Worm (Caenorhabditis elegans) whole organism, young adult: ENCODE measurements around the gene syg-1.

Experiments
- B0035.1 ChIP-seq: sonication (generic microtip); optimal IDR thresholded peaks from 2 replicates; lab custom pipeline; 2016; ENCODE audit warnings: missing genetic modification characterization, mild to moderate bottlenecking, missing compliant biosample characterization, missing genotype, missing genetic modification reagents
- B0261.1 ChIP-seq: sonication (generic microtip); optimal IDR thresholded peaks from 2 replicates; lab custom pipeline; 2016; ENCODE audit warnings: mild to moderate bottlenecking, missing genetic modification characterization, moderate library complexity, missing compliant biosample characterization
- B0336.3 ChIP-seq: fragments of 200-800 bp; sonication (Bioruptor generic); IDR thresholded peaks from 2 replicates; pipeline ENCODE4 v1.3.6; 2022; ENCODE audit warnings: missing genetic modification characterization, missing compliant biosample characterization
- F10E7.11 ChIP-seq: sonication (generic microtip); optimal IDR thresholded peaks from 2 replicates; lab custom pipeline; 2017; ENCODE audit warnings: mild to moderate bottlenecking, missing genetic modification characterization, moderate library complexity, missing compliant biosample characterization
- F23B12.7 ChIP-seq: sonication (generic microtip); optimal IDR thresholded peaks from 2 replicates; lab custom pipeline; 2017; ENCODE audit warnings: missing genetic modification characterization, mild to moderate bottlenecking, missing compliant biosample characterization, antibody characterized with exemption, moderate library complexity; ENCODE audit not compliant: insufficient read depth
- F52B5.7 ChIP-seq: sonication (generic microtip); optimal IDR thresholded peaks from 2 replicates; lab custom pipeline; 2016; ENCODE audit warnings: mild to moderate bottlenecking, missing genetic modification characterization, missing compliant biosample characterization
- Y56A3A.18 ChIP-seq: fragments of 200-800 bp; sonication (Bioruptor generic); IDR thresholded peaks from 2 replicates; pipeline ENCODE4 v1.3.6; 2022; ENCODE audit warnings: missing genetic modification reagents, missing genetic modification characterization, missing compliant biosample characterization
- Y67H2A.10 ChIP-seq: fragments of 200-800 bp; sonication (Bioruptor generic); conservative IDR thresholded peaks from 2 replicates; pipeline ENCODE4 v1.3.6; 2022; ENCODE audit warnings: missing genetic modification reagents, missing genetic modification characterization, missing compliant biosample characterization
- ZK185.1 ChIP-seq: sonication (generic microtip); optimal IDR thresholded peaks from 2 replicates; lab custom pipeline; 2016; ENCODE audit warnings: mild to moderate bottlenecking, missing genetic modification characterization, missing compliant biosample characterization; ENCODE audit not compliant: poor library complexity, severe bottlenecking
- aptf-3 ChIP-seq: fragments of 200-800 bp; sonication (Bioruptor generic); IDR thresholded peaks from 2 replicates; pipeline ENCODE4 v1.3.6; 2022; ENCODE audit warnings: missing genetic modification characterization, missing compliant biosample characterization
- athp-1 ChIP-seq: sonication (generic microtip); optimal IDR thresholded peaks from 2 replicates; lab custom pipeline; 2017; ENCODE audit warnings: mild to moderate bottlenecking, missing genetic modification characterization, missing compliant biosample characterization
- ceh-27 ChIP-seq: fragments of 200-800 bp; sonication (Bioruptor generic); optimal IDR thresholded peaks from 2 replicates; lab custom pipeline; 2018; ENCODE audit warnings: mild to moderate bottlenecking, missing genetic modification characterization, moderate library complexity, missing compliant biosample characterization
- ceh-40 ChIP-seq: fragments of 200-800 bp; sonication (Bioruptor generic); IDR thresholded peaks from 2 replicates; pipeline ENCODE4 v1.3.6; 2022; ENCODE audit warnings: missing genetic modification characterization, missing compliant biosample characterization
- chd-7 ChIP-seq: sonication (generic microtip); optimal IDR thresholded peaks from 2 replicates; lab custom pipeline; 2016; ENCODE audit warnings: mild to moderate bottlenecking, missing genetic modification characterization, moderate library complexity, missing compliant biosample characterization
- dox-1 ChIP-seq: fragments of 200-800 bp; sonication (Bioruptor generic); IDR thresholded peaks from 2 replicates; pipeline ENCODE4 v1.3.6; 2022; ENCODE audit warnings: missing genetic modification reagents, missing genetic modification characterization, missing compliant biosample characterization
- ekl-4 ChIP-seq: fragments of 200-800 bp; sonication (Bioruptor generic); IDR thresholded peaks from 2 replicates; pipeline ENCODE4 v1.3.6; 2022; ENCODE audit warnings: missing genetic modification reagents, missing genetic modification characterization, missing compliant biosample characterization
- hlh-12 ChIP-seq: sonication (generic microtip); optimal IDR thresholded peaks from 2 replicates; lab custom pipeline; 2016; ENCODE audit warnings: missing genetic modification characterization, missing compliant biosample characterization
- hlh-26 ChIP-seq: fragments of 200-800 bp; sonication (Bioruptor generic); conservative IDR thresholded peaks from 2 replicates; pipeline ENCODE4 v1.3.6; 2022; ENCODE audit warnings: missing genetic modification reagents, missing genetic modification characterization, missing compliant biosample characterization
- hmg-20 ChIP-seq: fragments of 200-800 bp; sonication (Bioruptor generic); IDR thresholded peaks from 2 replicates; pipeline ENCODE4 v1.3.6; 2022; ENCODE audit warnings: missing genetic modification reagents, missing genetic modification characterization, missing compliant biosample characterization
- hrde-1 ChIP-seq: sonication (generic microtip); optimal IDR thresholded peaks from 2 replicates; lab custom pipeline; 2016; ENCODE audit warnings: missing genetic modification characterization, mild to moderate bottlenecking, missing compliant biosample characterization, moderate library complexity, missing genotype, missing genetic modification reagents, borderline replicate concordance
- hsf-1 ChIP-seq: fragments of 200-800 bp; sonication (Bioruptor generic); IDR thresholded peaks from 2 replicates; pipeline ENCODE4 v1.3.6; 2022; ENCODE audit warnings: missing genetic modification reagents, missing genetic modification characterization, missing compliant biosample characterization
- let-607 ChIP-seq, 2 experiments: fragments of 200-800 bp in 1 of 2; sonication (Bioruptor generic) in 1 of 2; sonication (generic microtip) in 1 of 2; optimal IDR thresholded peaks; 2 replicates each; lab custom pipeline; 2016 to 2018; ENCODE audit warnings: mild to moderate bottlenecking in 2 of 2, missing compliant biosample characterization in 2 of 2, missing genetic modification characterization in 2 of 2, moderate library complexity in 2 of 2, missing genotype in 1 of 2
- lin-40 ChIP-seq: sonication (generic microtip); optimal IDR thresholded peaks from 2 replicates; lab custom pipeline; 2016; ENCODE audit warnings: missing genetic modification characterization, mild to moderate bottlenecking, missing compliant biosample characterization, missing genotype, missing genetic modification reagents
- lir-1 ChIP-seq: fragments of 200-800 bp; sonication (Bioruptor generic); conservative IDR thresholded peaks from 2 replicates; pipeline ENCODE4 v1.3.6; 2022; ENCODE audit warnings: missing genetic modification reagents, missing genetic modification characterization, missing compliant biosample characterization
- lsl-1 ChIP-seq: fragments of 200-800 bp; sonication (Bioruptor generic); optimal IDR thresholded peaks from 2 replicates; lab custom pipeline; 2018; ENCODE audit warnings: mild to moderate bottlenecking, missing genetic modification characterization, moderate library complexity, missing compliant biosample characterization
- madf-6 ChIP-seq: fragments of 200-800 bp; sonication (Bioruptor generic); IDR thresholded peaks from 2 replicates; pipeline ENCODE4 v1.3.6; 2022; ENCODE audit warnings: missing genetic modification reagents, missing genetic modification characterization, missing compliant biosample characterization
- mcd-1 ChIP-seq: fragments of 200-800 bp; sonication (Bioruptor generic); IDR thresholded peaks from 2 replicates; pipeline ENCODE4 v1.3.6; 2022; ENCODE audit warnings: missing genetic modification reagents, missing genetic modification characterization, missing compliant biosample characterization
- mel-28 ChIP-seq: sonication (generic microtip); optimal IDR thresholded peaks from 2 replicates; lab custom pipeline; 2016; ENCODE audit warnings: borderline replicate concordance, mild to moderate bottlenecking, missing genetic modification characterization, missing compliant biosample characterization
- nfya-2 ChIP-seq: fragments of 200-800 bp; sonication (Bioruptor generic); IDR thresholded peaks from 2 replicates; pipeline ENCODE4 v1.3.6; 2022; ENCODE audit warnings: missing genetic modification reagents, missing genetic modification characterization, missing compliant biosample characterization
- nfyb-1 ChIP-seq: fragments of 200-800 bp; sonication (Bioruptor generic); IDR thresholded peaks from 2 replicates; pipeline ENCODE4 v1.3.6; 2022; ENCODE audit warnings: missing genetic modification reagents, missing genetic modification characterization, missing compliant biosample characterization
- nhr-179 ChIP-seq: sonication (generic microtip); optimal IDR thresholded peaks from 2 replicates; lab custom pipeline; 2016; ENCODE audit warnings: mild to moderate bottlenecking, missing genetic modification characterization, missing compliant biosample characterization
- nhr-80 ChIP-seq: sonication (generic microtip); optimal IDR thresholded peaks from 2 replicates; lab custom pipeline; 2016; ENCODE audit warnings: missing genetic modification characterization, missing compliant biosample characterization
- rec-8 ChIP-seq, 2 experiments: sonication (generic microtip); optimal IDR thresholded peaks; 2 replicates each; lab custom pipeline; 2016; ENCODE audit warnings: mild to moderate bottlenecking in 2 of 2, missing genetic modification characterization in 2 of 2, missing genetic modification reagents in 2 of 2, missing genotype in 2 of 2, missing biosample characterization in 1 of 2, missing compliant biosample characterization in 1 of 2, moderate library complexity in 1 of 2
- repo-1 ChIP-seq: sonication (generic microtip); optimal IDR thresholded peaks from 2 replicates; lab custom pipeline; 2017; ENCODE audit warnings: mild to moderate bottlenecking, missing genetic modification characterization, missing compliant biosample characterization
- snpc-1.3 ChIP-seq: sonication (generic microtip); optimal IDR thresholded peaks from 2 replicates; lab custom pipeline; 2017; ENCODE audit warnings: missing genetic modification characterization, mild to moderate bottlenecking, missing compliant biosample characterization, antibody characterized with exemption, moderate library complexity, missing genotype, missing genetic modification reagents; ENCODE audit not compliant: insufficient read depth
- sptf-2 ChIP-seq: fragments of 200-800 bp; sonication (Bioruptor generic); optimal IDR thresholded peaks from 2 replicates; lab custom pipeline; 2018; ENCODE audit warnings: mild to moderate bottlenecking, missing genetic modification characterization, missing compliant biosample characterization
- unc-62 ChIP-seq: fragments of 150-350 bp; optimal IDR thresholded peaks from 2 replicates; lab custom pipeline; 2014; ENCODE audit warnings: missing biosample characterization, missing genetic modification reagents, missing genetic modification characterization
- zim-3 ChIP-seq: sonication (generic microtip); optimal IDR thresholded peaks from 2 replicates; lab custom pipeline; 2017; ENCODE audit warnings: mild to moderate bottlenecking, missing genetic modification characterization, moderate library complexity, missing compliant biosample characterization
- ztf-18 ChIP-seq: sonication (generic microtip); optimal IDR thresholded peaks from 2 replicates; lab custom pipeline; 2016; ENCODE audit warnings: missing genotype, mild to moderate bottlenecking, missing genetic modification characterization, missing compliant biosample characterization

syg-1 gene

DNA sequence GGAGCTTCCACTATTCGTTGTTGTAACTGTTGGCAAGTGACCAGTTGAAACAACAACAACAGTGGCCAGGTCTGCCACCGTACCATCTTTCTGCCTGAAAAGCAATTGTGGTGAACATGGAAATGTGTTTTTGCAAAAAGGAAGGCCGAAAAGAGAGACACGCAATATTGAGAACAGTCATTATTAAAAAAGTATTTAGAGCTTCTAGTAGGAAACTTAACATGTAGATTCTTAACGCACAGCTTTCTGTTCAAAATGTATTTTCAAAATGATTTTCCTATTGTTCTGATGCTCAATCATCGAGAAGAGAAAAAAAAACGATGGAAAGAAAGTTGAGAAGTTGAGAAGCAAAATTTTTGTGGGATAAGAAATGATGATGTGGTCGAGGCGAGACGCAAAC is at the start of gene syg-1:
TSS of gene syg-1 (minus strand) at position 101 of the 400 bp plus-strand sequence.
- no peak for TF ChIP-seq athp-1 (tag; lab: Kevin White, UChicago)
- TF ChIP-seq, all 124 proteins: peak for 0

DNA sequence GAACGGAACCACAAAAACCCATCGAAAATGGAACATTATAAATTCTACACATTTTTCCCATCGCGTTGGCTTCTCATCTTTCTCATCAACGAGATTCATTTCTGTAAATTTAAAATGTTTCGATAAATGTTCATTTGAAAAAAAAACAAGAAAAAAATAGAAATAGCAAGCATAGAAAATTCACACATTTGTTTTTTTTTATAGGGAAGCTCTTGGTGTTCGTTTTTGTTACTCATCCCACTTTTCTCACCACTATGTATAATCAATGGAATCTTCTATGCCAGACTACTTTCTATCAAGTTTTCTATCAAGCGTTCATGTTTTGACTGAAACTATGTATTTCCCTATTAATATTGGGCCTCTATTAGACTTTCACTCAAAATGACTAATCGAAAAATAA is 48.9 kb upstream of the syg-1 start, which contains the start of gene dhcr-24:
TSS of gene dhcr-24 (minus strand) at position 101 of the 400 bp plus-strand sequence.
- TF ChIP-seq nfya-2 (no peak), zim-3 (tag; lab: Kevin White, UChicago) (no peak), B0336.3 (GFP tag; lab: Robert Waterston, UW) (no peak), unc-62 (GFP tag; lab: Kevin White, UChicago) (no peak), ceh-40 (GFP tag; lab: Robert Waterston, UW) (no peak), lsl-1 (GFP tag; lab: Kevin White, UChicago) (no peak), nhr-179 (tag; lab: Kevin White, UChicago) (no peak), ZK185.1 (tag; lab: Kevin White, UChicago) (no peak), B0261.1 (tag; lab: Kevin White, UChicago) (no peak), dox-1 (GFP tag; lab: Robert Waterston, UW) (no peak), athp-1 (tag; lab: Kevin White, UChicago) (no peak), hlh-26 (GFP tag; lab: Robert Waterston, UW) (no peak), nhr-80 (tag; lab: Kevin White, UChicago) (no peak), ztf-18 (tag; lab: Kevin White, UChicago) (no peak), hlh-12 (tag; lab: Kevin White, UChicago) (no peak), aptf-3 (GFP tag; lab: Robert Waterston, UW) (no peak)
- TF ChIP-seq, all 124 proteins: peak for 0

DNA sequence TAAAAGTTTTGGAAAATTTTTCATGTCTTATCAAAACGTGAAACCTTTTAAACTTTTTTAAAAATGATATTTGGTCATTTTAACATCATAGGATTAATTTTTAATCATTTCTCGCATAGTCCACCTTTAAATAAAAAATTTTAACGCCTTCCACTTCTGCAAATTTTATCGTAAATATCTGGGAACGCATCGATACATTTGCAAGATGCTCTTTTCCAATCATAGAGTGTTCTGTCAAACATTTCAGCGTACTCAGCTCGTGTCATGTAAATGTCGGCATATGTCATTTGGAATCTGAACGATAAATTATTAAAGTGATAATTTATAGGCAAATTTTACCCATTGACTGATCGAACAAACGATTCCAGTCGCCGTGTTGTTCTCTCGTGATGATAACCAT is 44.9 kb upstream of the syg-1 start, which contains the start of gene F52H2.5:
TSS of gene F52H2.5 (minus strand) at position 101 of the 400 bp plus-strand sequence.
- TF ChIP-seq ekl-4 (no peak), F23B12.7 (tag; lab: Kevin White, UChicago) (no peak), B0035.1 (no peak), repo-1 (no peak)

DNA sequence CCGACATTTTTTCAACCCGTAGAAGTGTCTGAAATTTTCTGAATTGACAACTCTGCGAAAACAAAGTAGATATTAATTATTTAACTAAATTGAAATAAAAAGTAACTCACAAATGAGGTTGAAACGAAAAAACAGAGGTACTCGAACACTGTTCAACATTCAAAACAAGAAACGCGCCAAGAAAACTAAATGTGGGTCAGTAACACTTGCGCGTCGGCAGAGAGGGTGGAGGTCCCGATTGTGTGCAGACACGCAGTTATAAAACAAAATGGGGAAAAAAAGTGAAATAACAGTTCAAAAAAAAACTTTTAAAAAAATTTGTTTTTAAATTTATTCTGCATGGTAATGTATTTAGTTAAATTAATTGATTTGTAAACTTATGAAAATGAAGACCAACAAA is 44.3 kb upstream of the syg-1 start:
- TF ChIP-seq lin-40 (peak; percentile 60), ceh-27 (peak; percentile 2), mcd-1 (GFP tag; lab: Robert Waterston, UW) (no peak), ztf-18 (tag; lab: Kevin White, UChicago) (peak; percentile 87)
- TF ChIP-seq, all 124 proteins: peak for 3

DNA sequence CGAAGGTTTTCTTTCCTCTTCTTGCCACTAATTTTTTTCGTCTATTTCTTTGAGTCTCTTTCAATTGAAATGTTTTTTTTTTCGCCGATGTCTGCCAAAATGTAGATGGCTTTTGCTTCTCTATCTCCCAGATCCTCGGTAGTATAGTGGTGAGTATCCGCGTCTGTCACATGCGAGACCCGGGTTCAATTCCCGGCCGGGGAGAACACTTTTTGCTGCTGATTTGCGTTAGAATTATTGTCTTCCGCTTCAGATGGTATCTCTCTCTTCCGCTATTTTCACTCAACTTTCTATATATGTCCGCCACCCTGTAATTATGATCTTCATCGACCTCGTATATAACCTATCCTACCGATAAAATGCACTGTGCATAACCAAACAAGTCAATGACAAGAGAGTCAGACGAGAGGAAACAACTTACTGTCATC is 38.3 kb upstream of the syg-1 start:
- TF ChIP-seq Y67H2A.10 (no peak), mel-28 (tag; lab: Kevin White, UChicago) (no peak), Y56A3A.18 (GFP tag; lab: Robert Waterston, UW) (0 out of 2 replicates have a peak, but pooled peaks have one; percentile 50), snpc-1.3 (tag; lab: Kevin White, UChicago) (peak; percentile 93), hsf-1 (GFP tag; lab: Robert Waterston, UW) (no peak), lir-1 (peak; percentile 54; the same call in 1 of the 2 replicates), sptf-2 (GFP tag; lab: Kevin White, UChicago) (no peak), madf-6 (GFP tag; lab: Robert Waterston, UW) (peak; percentile 46), F10E7.11 (tag; lab: Kevin White, UChicago) (no peak), ZK185.1 (tag; lab: Kevin White, UChicago) (peak; percentile 92), rec-8 (tag; optimal IDR thresholded peaks at IDR 0.05; lab: Kevin White, UChicago) (peak; percentile 80 to 85), let-607 (tag; optimal IDR thresholded peaks at IDR 0.05; lab: Kevin White, UChicago) (peak in 1 of 2 experiments; percentile 74), chd-7 (tag; lab: Kevin White, UChicago) (peak; percentile 85), nhr-80 (tag; lab: Kevin White, UChicago) (peak; percentile 45), hmg-20 (0 out of 2 replicates have a peak, but pooled peaks have one; percentile 26), hrde-1 (tag; lab: Kevin White, UChicago) (peak; percentile 70), F52B5.7 (tag; lab: Kevin White, UChicago) (peak; percentile 54), repo-1 (peak; percentile 43), F23B12.7 (tag; lab: Kevin White, UChicago) (peak; percentile 8), nfyb-1 (GFP tag; lab: Robert Waterston, UW) (no peak), B0336.3 (GFP tag; lab: Robert Waterston, UW) (peak; percentile 49; the same call in 1 of the 2 replicates)
